Fruit fly (Drosophila melanogaster) whole organism, embryonic: ENCODE data around the gene Trm1.

Experiments
- BEAF-32 ChIP-seq: fragments of 200-800 bp; sonication (Bioruptor generic); optimal IDR thresholded peaks from 3 replicates; lab custom pipeline; 2017; ENCODE audit warnings: missing biosample characterization, missing genetic modification characterization, mild to moderate bottlenecking, moderate library complexity, missing genetic modification reagents
- BtbVII ChIP-seq: fragments of 200-800 bp; sonication (Bioruptor generic); optimal IDR thresholded peaks from 3 replicates; lab custom pipeline; 2017; ENCODE audit warnings: missing biosample characterization, mild to moderate bottlenecking, missing genetic modification characterization
- CG12071 ChIP-seq: fragments of 200-800 bp; sonication (Bioruptor generic); optimal IDR thresholded peaks from 3 replicates; lab custom pipeline; 2018; ENCODE audit warnings: missing biosample characterization, mild to moderate bottlenecking, missing genetic modification characterization
- CG12155 ChIP-seq: fragments of 200-800 bp; sonication (Bioruptor generic); optimal IDR thresholded peaks from 3 replicates; lab custom pipeline; 2016; ENCODE audit warnings: missing biosample characterization, missing genetic modification characterization
- CG12391 ChIP-seq: fragments of 200-800 bp; sonication (Bioruptor generic); optimal IDR thresholded peaks from 3 replicates; lab custom pipeline; 2018; ENCODE audit warnings: missing biosample characterization, mild to moderate bottlenecking, missing genetic modification characterization, moderate library complexity
- CG13775 ChIP-seq: fragments of 200-800 bp; sonication (Bioruptor generic); optimal IDR thresholded peaks from 3 replicates; lab custom pipeline; 2017; ENCODE audit warnings: missing biosample characterization, mild to moderate bottlenecking, missing genetic modification characterization
- CG1647 ChIP-seq: fragments of 200-800 bp; sonication (Bioruptor generic); optimal IDR thresholded peaks from 3 replicates; lab custom pipeline; 2016; ENCODE audit warnings: missing biosample characterization, missing genetic modification characterization
- CG31365 ChIP-seq: fragments of 200-800 bp; sonication (Bioruptor generic); optimal IDR thresholded peaks from 2 replicates; lab custom pipeline; 2018; ENCODE audit warnings: missing biosample characterization, mild to moderate bottlenecking, missing genetic modification characterization
- CG31388 ChIP-seq: fragments of 200-800 bp; sonication (Bioruptor generic); optimal IDR thresholded peaks from 2 replicates; lab custom pipeline; 2016; ENCODE audit warnings: missing biosample characterization, missing genetic modification characterization
- CG3163 ChIP-seq: fragments of 200-800 bp; sonication (Bioruptor generic); optimal IDR thresholded peaks from 3 replicates; lab custom pipeline; 2016; ENCODE audit warnings: missing biosample characterization, missing genetic modification characterization
- CG32532 ChIP-seq: fragments of 200-800 bp; sonication (Bioruptor generic); IDR thresholded peaks from 2 replicates; pipeline ENCODE4 v1.3.6; 2022; ENCODE audit warnings: missing biosample characterization, missing genetic modification characterization
- CG3407 ChIP-seq: fragments of 200-800 bp; sonication (Bioruptor generic); optimal IDR thresholded peaks from 2 replicates; lab custom pipeline; 2018; ENCODE audit warnings: missing biosample characterization, mild to moderate bottlenecking, missing genetic modification characterization
- CG4282 ChIP-seq: fragments of 200-800 bp; sonication (Bioruptor generic); optimal IDR thresholded peaks from 2 replicates; lab custom pipeline; 2016; ENCODE audit warnings: missing biosample characterization, missing genetic modification characterization
- CG4617 ChIP-seq: fragments of 200-800 bp; sonication (Bioruptor generic); optimal IDR thresholded peaks from 3 replicates; lab custom pipeline; 2016; ENCODE audit warnings: missing biosample characterization, missing genetic modification characterization, borderline replicate concordance
- CG6175 ChIP-seq: fragments of 200-800 bp; sonication (Bioruptor generic); IDR thresholded peaks from 3 replicates; pipeline ENCODE4 v1.3.6; 2022; ENCODE audit warnings: missing biosample characterization, missing genetic modification characterization
- CG6791 ChIP-seq: fragments of 200-800 bp; sonication (Bioruptor generic); IDR thresholded peaks from 3 replicates; pipeline ENCODE4 v1.3.6; 2022; ENCODE audit warnings: missing biosample characterization, missing genetic modification characterization; ENCODE audit not compliant: partially characterized antibody
- CG6813 ChIP-seq: fragments of 200-800 bp; sonication (Bioruptor generic); optimal IDR thresholded peaks from 2 replicates; lab custom pipeline; 2017; ENCODE audit warnings: missing biosample characterization, missing genetic modification characterization, mild to moderate bottlenecking, moderate library complexity, missing genetic modification reagents
- CG7271 ChIP-seq: fragments of 200-800 bp; sonication (Bioruptor generic); optimal IDR thresholded peaks from 2 replicates; lab custom pipeline; 2018; ENCODE audit warnings: missing biosample characterization, mild to moderate bottlenecking, missing genetic modification characterization, moderate library complexity
- CG8089 ChIP-seq: fragments of 200-800 bp; sonication (Bioruptor generic); optimal IDR thresholded peaks from 3 replicates; lab custom pipeline; 2016; ENCODE audit warnings: missing biosample characterization, missing genetic modification characterization
- CG9797 ChIP-seq: fragments of 200-800 bp; sonication (Bioruptor generic); optimal IDR thresholded peaks from 3 replicates; lab custom pipeline; 2018; ENCODE audit warnings: missing biosample characterization, mild to moderate bottlenecking, missing genetic modification characterization
- Chrac-16 ChIP-seq: fragments of 200-800 bp; sonication (Bioruptor generic); optimal IDR thresholded peaks from 3 replicates; lab custom pipeline; 2016; ENCODE audit warnings: missing biosample characterization, missing genetic modification characterization
- Dbx ChIP-seq: fragments of 200-800 bp; sonication (Bioruptor generic); IDR thresholded peaks from 3 replicates; pipeline ENCODE4 v1.3.6; 2022; ENCODE audit warnings: missing biosample characterization, missing genetic modification characterization
- Doc2 ChIP-seq: fragments of 200-800 bp; sonication (Bioruptor generic); IDR thresholded peaks from 2 replicates; pipeline ENCODE4 v1.3.6; 2022; ENCODE audit warnings: missing biosample characterization, missing genetic modification characterization
- Doc3 ChIP-seq: fragments of 200-800 bp; sonication (Bioruptor generic); IDR thresholded peaks from 3 replicates; pipeline ENCODE4 v1.3.6; 2022; ENCODE audit warnings: missing biosample characterization, missing genetic modification characterization; ENCODE audit not compliant: partially characterized antibody
- Dp ChIP-seq: fragments of 200-800 bp; sonication (Bioruptor generic); optimal IDR thresholded peaks from 2 replicates; lab custom pipeline; 2018; ENCODE audit warnings: missing biosample characterization, mild to moderate bottlenecking, missing genetic modification characterization, moderate library complexity
- HLHmδ ChIP-seq: fragments of 200-800 bp; sonication (Bioruptor generic); optimal IDR thresholded peaks from 2 replicates; lab custom pipeline; 2018; ENCODE audit warnings: missing biosample characterization, mild to moderate bottlenecking, missing genetic modification characterization, moderate library complexity
- Mrtf ChIP-seq: fragments of 200-800 bp; sonication (Bioruptor generic); IDR thresholded peaks from 3 replicates; pipeline ENCODE4 v1.3.6; 2022; ENCODE audit warnings: missing biosample characterization, missing genetic modification characterization
- Neu2 ChIP-seq: fragments of 200-800 bp; sonication (Bioruptor generic); optimal IDR thresholded peaks from 3 replicates; lab custom pipeline; 2016; ENCODE audit warnings: missing biosample characterization, missing genetic modification characterization, borderline replicate concordance
- Nf-YC ChIP-seq: fragments of 200-800 bp; optimal IDR thresholded peaks from 3 replicates; lab custom pipeline; 2019; ENCODE audit warnings: missing biosample characterization, mild to moderate bottlenecking, missing genetic modification characterization, moderate library complexity
- PHDP ChIP-seq: fragments of 200-800 bp; sonication (Bioruptor generic); optimal IDR thresholded peaks from 3 replicates; lab custom pipeline; 2018; ENCODE audit warnings: missing biosample characterization, mild to moderate bottlenecking, missing genetic modification characterization, moderate library complexity
- Scr ChIP-seq: fragments of 200-800 bp; sonication (Bioruptor generic); IDR thresholded peaks from 2 replicates; pipeline ENCODE4 v1.3.6; 2022; ENCODE audit warnings: missing biosample characterization, missing genetic modification characterization; ENCODE audit not compliant: partially characterized antibody
- ap ChIP-seq: fragments of 200-800 bp; sonication (Bioruptor generic); IDR thresholded peaks from 2 replicates; pipeline ENCODE4 v1.3.6; 2022; ENCODE audit warnings: missing biosample characterization, missing genetic modification characterization
- crol ChIP-seq: fragments of 200-800 bp; sonication (Bioruptor generic); IDR thresholded peaks from 2 replicates; pipeline ENCODE4 v1.3.6; 2022; ENCODE audit warnings: missing biosample characterization, missing genetic modification characterization
- dan ChIP-seq: fragments of 200-800 bp; sonication (Bioruptor generic); IDR thresholded peaks from 2 replicates; pipeline ENCODE4 v1.3.6; 2022; ENCODE audit warnings: missing biosample characterization, missing genetic modification characterization
- gce ChIP-seq: fragments of 200-800 bp; sonication (Bioruptor generic); IDR thresholded peaks from 3 replicates; pipeline ENCODE4 v1.3.6; 2022; ENCODE audit warnings: missing biosample characterization, missing genetic modification characterization
- gsb ChIP-seq: fragments of 200-800 bp; sonication (Bioruptor generic); IDR thresholded peaks from 2 replicates; pipeline ENCODE4 v1.3.6; 2022; ENCODE audit warnings: missing biosample characterization, missing genetic modification characterization
- hb ChIP-seq: fragments of 200-800 bp; sonication (Bioruptor generic); IDR thresholded peaks from 3 replicates; pipeline ENCODE4 v1.3.6; 2022; ENCODE audit warnings: missing biosample characterization, missing genetic modification characterization; ENCODE audit not compliant: partially characterized antibody
- hkb ChIP-seq, 2 experiments: fragments of 200-800 bp in 1 of 2; fragments of >200 bp in 1 of 2; sonication (Bioruptor generic) in 1 of 2; IDR thresholded peaks in 1 of 2; optimal IDR thresholded peaks in 1 of 2; 2 replicates each; pipeline versions ENCODE4 v1.3.6 to Lab custom; 2017 to 2022; ENCODE audit warnings: missing biosample characterization in 1 of 2, missing genetic modification characterization in 1 of 2
- knrl ChIP-seq: fragments of 200-800 bp; sonication (Bioruptor generic); IDR thresholded peaks from 3 replicates; pipeline ENCODE4 v1.3.6; 2022; ENCODE audit warnings: missing biosample characterization, missing genetic modification characterization; ENCODE audit not compliant: partially characterized antibody
- mam ChIP-seq: fragments of 200-800 bp; sonication (Bioruptor generic); optimal IDR thresholded peaks from 3 replicates; lab custom pipeline; 2016; ENCODE audit warnings: missing biosample characterization, missing genetic modification characterization
- odd ChIP-seq: fragments of 200-800 bp; sonication (Bioruptor generic); optimal IDR thresholded peaks from 2 replicates; lab custom pipeline; 2017; ENCODE audit warnings: missing biosample characterization, mild to moderate bottlenecking, missing genetic modification characterization
- otp ChIP-seq: fragments of 200-800 bp; sonication (Bioruptor generic); IDR thresholded peaks from 3 replicates; pipeline ENCODE4, ENCODE4 v1.3.6; 2022; ENCODE audit warnings: missing biosample characterization, missing genetic modification characterization
- pnt ChIP-seq: fragments of 200-800 bp; sonication (Bioruptor generic); optimal IDR thresholded peaks from 3 replicates; lab custom pipeline; 2016; ENCODE audit warnings: missing biosample characterization, missing genetic modification characterization
- psq ChIP-seq: fragments of 200-800 bp; sonication (Bioruptor generic); optimal IDR thresholded peaks from 2 replicates; lab custom pipeline; 2017; ENCODE audit warnings: missing biosample characterization, missing genetic modification characterization
- ranshi ChIP-seq: fragments of 200-800 bp; sonication (Bioruptor generic); IDR thresholded peaks from 2 replicates; pipeline ENCODE4 v1.3.6; 2022; ENCODE audit warnings: missing biosample characterization, missing genetic modification characterization
- repo ChIP-seq: fragments of 200-800 bp; sonication (Bioruptor generic); optimal IDR thresholded peaks from 2 replicates; lab custom pipeline; 2016; ENCODE audit warnings: missing biosample characterization, missing genetic modification characterization
- schlank ChIP-seq: fragments of 200-800 bp; sonication (Bioruptor generic); optimal IDR thresholded peaks from 2 replicates; lab custom pipeline; 2018; ENCODE audit warnings: missing biosample characterization, mild to moderate bottlenecking, missing genetic modification characterization
- slbo ChIP-seq: fragments of 200-800 bp; sonication (Bioruptor generic); IDR thresholded peaks from 2 replicates; pipeline ENCODE4 v1.3.6; 2022; ENCODE audit warnings: missing biosample characterization, missing genetic modification characterization
- slp2 ChIP-seq: fragments of 200-800 bp; sonication (Bioruptor generic); optimal IDR thresholded peaks from 2 replicates; lab custom pipeline; 2016; ENCODE audit warnings: missing biosample characterization, missing genetic modification characterization
- z ChIP-seq: fragments of 200-800 bp; sonication (Bioruptor generic); IDR thresholded peaks from 3 replicates; pipeline ENCODE4 v1.3.6; 2022; ENCODE audit warnings: missing biosample characterization, missing genetic modification characterization

Gene Trm1

dm6 chr2L:12427487-12428101 lies at the start of gene Trm1, which contains the start of gene CG5446 (continued):
- peak; percentile 51; the same call in 1 of the 2 replicates for TF ChIP-seq CG32532
- TF ChIP-seq psq (GFP tag; lab: Kevin White, UChicago): no peak
- no peak for TF ChIP-seq CG3163 (GFP tag; lab: Kevin White, UChicago)
- peak; percentile 75 for TF ChIP-seq CG13775 (GFP tag; lab: Kevin White, UChicago)
- TF ChIP-seq Dp (GFP tag; lab: Kevin White, UChicago): no peak
- TF ChIP-seq slbo: peak; percentile 75
- TF ChIP-seq gce (GFP tag; lab: Robert Waterston, UW): no peak
- no peak for TF ChIP-seq hb (GFP tag; lab: Robert Waterston, UW)
- TF ChIP-seq otp (GFP tag; lab: Robert Waterston, UW): no peak
- no peak for TF ChIP-seq knrl (GFP tag; lab: Robert Waterston, UW)
- TF ChIP-seq crol (GFP tag; lab: Robert Waterston, UW): no peak
- no peak for TF ChIP-seq Neu2
- TF ChIP-seq CG6813 (GFP tag; lab: Kevin White, UChicago): peak; percentile 47
- no peak for TF ChIP-seq z (GFP tag; lab: Robert Waterston, UW)
- TF ChIP-seq repo (GFP tag; lab: Kevin White, UChicago): no peak
- TF ChIP-seq CG8089 (GFP tag; lab: Kevin White, UChicago): no peak
- TF ChIP-seq CG12391 (tag; lab: Kevin White, UChicago): peak; percentile 94
- no peak for TF ChIP-seq CG1647
- TF ChIP-seq pnt (GFP tag; lab: Kevin White, UChicago): no peak
- TF ChIP-seq CG9797: no peak
- no peak for TF ChIP-seq CG12071
- TF ChIP-seq hkb (optimal IDR thresholded peaks at IDR 0.05; lab: Kevin White, UChicago): no peak
- no peak for TF ChIP-seq hkb (GFP tag; IDR thresholded peaks at IDR 0.05; lab: Robert Waterston, UW)
- peak; percentile 53; the same call in 1 of the 3 replicates for TF ChIP-seq CG6791 (GFP tag; lab: Robert Waterston, UW)
- no peak for TF ChIP-seq CG31365
- no peak for TF ChIP-seq schlank (tag; lab: Kevin White, UChicago)
- no peak for TF ChIP-seq HLHmδ
- no peak for TF ChIP-seq dan (GFP tag; lab: Robert Waterston, UW)
- TF ChIP-seq ranshi (GFP tag; lab: Robert Waterston, UW): peak; percentile 69; the same call in 1 of the 2 replicates
- TF ChIP-seq ap: no peak
- TF ChIP-seq gsb: no peak
- TF ChIP-seq Chrac-16 (GFP tag; lab: Kevin White, UChicago): peak; percentile 41
- peak; percentile 14 for TF ChIP-seq CG4617 (GFP tag; lab: Kevin White, UChicago)
- peak; percentile 73 for TF ChIP-seq BtbVII (GFP tag; lab: Kevin White, UChicago)
- no peak for TF ChIP-seq CG4282 (GFP tag; lab: Kevin White, UChicago)
- no peak for TF ChIP-seq Doc3 (GFP tag; lab: Robert Waterston, UW)
- peak; percentile 75 for TF ChIP-seq Nf-YC (tag; lab: Kevin White, UChicago)
- TF ChIP-seq BEAF-32 (GFP tag; lab: Kevin White, UChicago): peak; percentile 16
- TF ChIP-seq CG3407 (GFP tag; lab: Kevin White, UChicago): peak; percentile 40
- peak; percentile 17 for TF ChIP-seq CG31388
- TF ChIP-seq Dbx (GFP tag; lab: Robert Waterston, UW): peak; percentile 46; the same call in 1 of the 3 replicates
- no peak for TF ChIP-seq slp2 (GFP tag; lab: Kevin White, UChicago)
- peak; percentile 24; the same call in 1 of the 2 replicates for TF ChIP-seq Scr (GFP tag; lab: Robert Waterston, UW)
- peak; percentile 77 for TF ChIP-seq PHDP (tag; lab: Kevin White, UChicago)
- TF ChIP-seq odd (GFP tag; lab: Kevin White, UChicago): peak; percentile 52
- peak; percentile 8 for TF ChIP-seq mam (GFP tag; lab: Kevin White, UChicago)
- TF ChIP-seq Doc2 (GFP tag; lab: Robert Waterston, UW): no peak
- TF ChIP-seq Mrtf: no peak
- TF ChIP-seq CG7271 (tag; lab: Kevin White, UChicago): peak; percentile 48
- no peak for TF ChIP-seq CG6175
- peak; percentile 58 for TF ChIP-seq CG12155 (GFP tag; lab: Kevin White, UChicago)
